Worm (Caenorhabditis elegans): ENCODE measurements around the gene npr-22.

- TF ChIP-seq him-1 (tag; optimal IDR thresholded peaks at IDR 0.05) (no peak), W03F9.2 (tag; optimal IDR thresholded peaks at IDR 0.05) (no peak), dao-5 (tag; optimal IDR thresholded peaks at IDR 0.05) (no peak)
Observed at ce11 chrIV:8585076-8586033, 26.1 kb downstream of the npr-22 start, which contains the start of gene catp-7.
